Worm (Caenorhabditis elegans): ENCODE measurements around the gene K05F1.14.
A peak's percentile ranks its signal among the peaks of the same experiment; 100 is the strongest.
"Not testable (repeated sequence)": the region's sequence is repeated elsewhere in the genome, so short reads cannot be mapped to it uniquely, and the experiment has no call there.

The K05F1.14 gene

DNA sequence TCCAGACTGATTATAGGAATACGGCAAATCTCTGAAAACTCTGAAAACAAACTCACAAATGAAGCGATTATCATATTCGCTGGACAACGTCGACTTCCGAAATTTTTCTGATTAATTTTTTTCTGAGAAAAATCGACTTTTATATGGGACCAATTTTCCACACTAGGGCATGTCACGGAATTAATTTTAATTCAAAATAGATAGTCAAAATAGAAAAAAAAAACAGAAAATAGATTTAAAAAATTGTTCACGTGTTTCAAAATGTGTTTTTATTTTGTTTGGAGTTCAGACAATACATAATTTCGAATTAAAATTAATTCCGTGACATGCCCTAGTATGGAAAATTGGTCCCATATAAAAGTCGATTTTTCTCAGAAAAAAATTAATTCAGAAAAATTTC is 34.7 kb downstream of the K05F1.14 start, which contains the start of the genes F10C1.3 and F10C1.23:
F10C1.3 (minus strand) TSS at position 101 of the 400 bp plus-strand sequence.
F10C1.23 (plus strand) TSS at position 385 of the 400 bp plus-strand sequence.
- TF ChIP-seq egl-27, mab-5, ZK546.5 (tag; optimal IDR thresholded peaks at IDR 0.05): not testable (repeated sequence)

DNA sequence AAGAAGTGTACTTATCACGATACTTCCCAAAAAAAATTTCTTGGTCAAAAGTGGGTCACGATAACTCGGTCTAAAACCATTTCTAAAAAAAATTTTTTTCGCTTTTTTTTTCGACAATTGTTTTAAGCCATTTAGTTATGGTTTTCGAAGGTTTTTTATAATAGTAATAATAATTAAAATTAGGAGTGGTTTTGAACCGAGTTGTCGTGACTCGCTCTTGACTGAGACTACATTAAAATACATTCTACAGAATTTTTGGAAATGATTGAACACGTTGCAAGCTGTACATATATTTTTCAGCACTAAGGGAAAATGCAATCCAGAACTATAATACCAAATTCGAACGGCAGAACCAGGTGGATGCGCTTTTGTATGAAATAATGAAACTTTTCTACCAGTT is 38.2 kb downstream of the K05F1.14 start, which contains the start of gene F10C1.8:
F10C1.8 (plus strand) TSS at position 301 of the 400 bp plus-strand sequence.
- no peak for TF ChIP-seq lin-13 (GFP tag; optimal IDR thresholded peaks at IDR 0.05)
- no peak for TF ChIP-seq gmeb-1 (tag; optimal IDR thresholded peaks at IDR 0.05)
- TF ChIP-seq ztf-4 (tag; optimal IDR thresholded peaks at IDR 0.05), result no peak

DNA sequence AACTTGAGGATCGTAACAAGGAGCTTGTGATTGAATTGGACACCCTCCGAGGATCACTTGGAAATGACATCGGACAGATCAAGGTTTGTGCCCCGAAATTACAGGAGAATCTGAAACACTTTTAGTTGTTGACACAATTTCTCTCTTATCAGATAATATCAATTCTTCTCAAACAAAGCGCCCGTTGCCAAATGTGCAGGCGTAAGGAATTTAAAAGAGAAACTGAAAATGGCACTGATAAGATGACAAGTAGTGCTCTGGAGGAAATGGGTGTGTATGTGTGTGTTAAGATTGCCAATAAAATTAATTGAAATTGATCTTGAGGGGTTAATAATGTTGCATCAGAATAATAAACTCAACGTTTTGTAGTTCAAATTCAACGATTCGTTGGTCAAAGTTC is 41.0 kb downstream of the K05F1.14 start:
- TF ChIP-seq ztf-11 (tag; optimal IDR thresholded peaks at IDR 0.05), result no peak
- TF ChIP-seq fos-1 (tag; optimal IDR thresholded peaks at IDR 0.05), result peak; percentile 76
- peak; percentile 10 for TF ChIP-seq crh-2 (tag; optimal IDR thresholded peaks at IDR 0.05)
- TF ChIP-seq nhr-6 (tag; optimal IDR thresholded peaks at IDR 0.05), result no peak
- TF ChIP-seq nhr-11 (tag; optimal IDR thresholded peaks at IDR 0.05), result no peak
- TF ChIP-seq peb-1 (tag; optimal IDR thresholded peaks at IDR 0.05), result no peak
- peak; percentile 16 for TF ChIP-seq sma-9 (GFP tag; optimal IDR thresholded peaks at IDR 0.05)
- no peak for TF ChIP-seq sma-9 (tag; optimal IDR thresholded peaks at IDR 0.05)

DNA sequence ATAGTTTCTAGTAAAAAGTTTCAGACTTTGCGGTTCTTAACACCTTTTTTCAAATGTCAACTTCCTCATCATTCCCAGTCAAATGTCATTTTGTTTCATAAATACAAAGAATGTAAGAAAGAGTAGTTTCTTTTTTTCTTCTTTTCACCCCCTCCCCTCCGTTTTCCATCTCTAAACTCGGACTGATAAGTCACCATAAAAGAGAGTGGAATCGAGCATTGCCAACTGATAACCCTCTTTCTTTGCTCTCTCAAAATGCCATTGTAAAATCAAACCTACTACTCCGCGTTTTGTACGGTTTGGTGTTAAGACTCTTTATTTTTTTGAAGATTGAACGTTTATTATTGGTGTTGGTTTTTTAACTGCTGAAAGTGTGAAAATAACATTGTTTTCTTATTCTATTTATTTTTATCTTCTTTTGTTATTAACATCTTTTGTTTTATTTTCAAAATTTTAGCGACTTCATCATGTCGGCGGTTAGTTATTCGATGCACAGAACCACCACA is 42.6 kb downstream of the K05F1.14 start, which contains the start of gene ifb-2:
ifb-2 (plus strand) TSS at position 456 of the 506 bp plus-strand sequence.
- TF ChIP-seq nhr-237 (tag; optimal IDR thresholded peaks at IDR 0.05) (no peak), ztf-4 (tag; optimal IDR thresholded peaks at IDR 0.05) (no peak), fos-1 (tag; optimal IDR thresholded peaks at IDR 0.05) (peak; percentile 81), nhr-77 (tag; optimal IDR thresholded peaks at IDR 0.05) (no peak), crh-2 (tag; optimal IDR thresholded peaks at IDR 0.05) (peak; percentile 36), nhr-12 (tag; optimal IDR thresholded peaks at IDR 0.05) (no peak)

DNA sequence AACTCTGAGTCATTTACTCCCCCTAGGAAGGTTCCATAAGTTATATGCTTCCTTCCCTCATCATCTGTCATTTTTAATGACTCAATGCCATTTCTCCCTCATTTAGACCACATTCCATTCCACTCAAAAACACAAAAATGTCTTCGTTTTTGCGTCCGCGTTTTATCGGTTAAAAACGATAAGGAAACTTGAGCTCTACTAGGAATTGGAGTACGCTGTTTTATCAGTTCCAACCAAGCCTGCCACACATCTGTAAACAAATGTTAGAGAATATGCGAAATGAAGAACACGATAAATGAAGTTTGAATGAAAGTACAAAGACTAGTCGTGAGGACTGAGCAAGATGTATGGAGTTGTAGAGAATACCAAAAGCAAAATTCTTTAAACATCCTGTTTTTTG is 44.0 kb downstream of the K05F1.14 start:
- TF ChIP-seq nhr-25 (tag; optimal IDR thresholded peaks at IDR 0.05), result no peak
- no peak for TF ChIP-seq sma-3 (GFP tag; optimal IDR thresholded peaks at IDR 0.05)
- TF ChIP-seq sma-9 (GFP tag; optimal IDR thresholded peaks at IDR 0.05), result peak; percentile 45
- TF ChIP-seq sma-9 (tag; optimal IDR thresholded peaks at IDR 0.05), result no peak
- peak; percentile 13 for TF ChIP-seq gmeb-1 (tag; optimal IDR thresholded peaks at IDR 0.05)
- TF ChIP-seq nhr-237 (tag; optimal IDR thresholded peaks at IDR 0.05), result no peak
- TF ChIP-seq crh-2 (tag; optimal IDR thresholded peaks at IDR 0.05), result peak; percentile 67
- no peak for TF ChIP-seq mab-5 (tag; optimal IDR thresholded peaks at IDR 0.05)
- no peak for TF ChIP-seq nhr-21 (tag; optimal IDR thresholded peaks at IDR 0.05)
- TF ChIP-seq ZK546.5 (tag; optimal IDR thresholded peaks at IDR 0.05), result no peak
- TF ChIP-seq Y55F3AM.14 (GFP tag; optimal IDR thresholded peaks at IDR 0.05), result no peak
- TF ChIP-seq lin-13 (GFP tag; optimal IDR thresholded peaks at IDR 0.05), result no peak
- TF ChIP-seq fos-1 (tag; optimal IDR thresholded peaks at IDR 0.05), result peak; percentile 97
- TF ChIP-seq ama-1 (optimal IDR thresholded peaks at IDR 0.05), result no peak
- TF ChIP-seq lsy-2 (tag; optimal IDR thresholded peaks at IDR 0.05), result no peak
- no peak for TF ChIP-seq mdl-1 (tag; optimal IDR thresholded peaks at IDR 0.05)
- peak; percentile 28 for TF ChIP-seq F13H6.1 (tag; optimal IDR thresholded peaks at IDR 0.05)
- TF ChIP-seq mbf-1 (tag; optimal IDR thresholded peaks at IDR 0.05), result no peak
- TF ChIP-seq unc-62 (GFP tag; optimal IDR thresholded peaks at IDR 0.05), result no peak

DNA sequence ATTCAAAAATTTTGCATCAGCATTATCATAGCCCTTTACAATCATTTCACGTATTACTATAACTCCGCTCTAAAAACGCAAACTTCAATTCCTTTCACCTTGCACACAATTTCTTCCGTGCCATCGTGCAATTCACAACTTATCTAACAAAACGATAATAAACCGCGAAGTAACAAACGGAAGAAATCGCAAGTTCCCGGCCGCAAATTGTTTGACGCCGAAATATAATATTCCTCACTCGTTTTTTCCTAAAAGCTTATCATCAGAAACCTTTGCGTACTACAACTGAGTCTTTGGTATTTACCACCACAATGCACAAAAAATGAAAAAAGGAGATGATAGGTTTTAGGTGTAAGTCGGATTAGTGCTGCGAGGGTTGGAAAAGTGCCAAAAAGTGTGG is 45.1 kb downstream of the K05F1.14 start:
- TF ChIP-seq unc-62 (GFP tag; optimal IDR thresholded peaks at IDR 0.05), result no peak
- TF ChIP-seq nhr-11 (tag; optimal IDR thresholded peaks at IDR 0.05), result no peak
- TF ChIP-seq snpc-4 (tag; optimal IDR thresholded peaks at IDR 0.05), result no peak
- TF ChIP-seq fos-1 (tag; optimal IDR thresholded peaks at IDR 0.05), result peak; percentile 82

DNA sequence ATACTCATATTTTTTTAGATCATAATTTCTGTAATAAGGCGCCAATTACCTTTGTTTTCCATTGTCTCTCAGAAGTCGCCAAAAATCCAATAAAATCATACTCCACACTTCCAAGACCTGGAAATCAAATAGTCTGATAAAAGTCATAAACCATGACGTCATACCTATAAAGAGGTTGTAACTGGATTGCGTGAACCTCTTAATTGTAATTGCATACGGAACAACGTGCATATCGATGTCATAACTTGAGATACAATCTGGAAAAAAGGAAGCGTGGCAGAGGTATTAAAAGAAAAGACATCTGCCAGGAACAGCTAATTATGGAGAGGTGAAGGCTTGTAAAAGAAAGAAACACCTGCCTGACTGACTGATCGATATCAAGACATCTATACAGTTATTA is 47.3 kb downstream of the K05F1.14 start, which contains the start of gene F10C1.9:
F10C1.9 (minus strand) TSS at position 197 of the 400 bp plus-strand sequence.
- TF ChIP-seq lin-39 (tag; optimal IDR thresholded peaks at IDR 0.05) (no peak), sma-9 (GFP tag; optimal IDR thresholded peaks at IDR 0.05) (peak; percentile 3), sma-9 (tag; optimal IDR thresholded peaks at IDR 0.05) (no peak)

Data from whole organism, L2 larva.